Fruit fly (Drosophila melanogaster): ENCODE data around the gene CG11226.

DNA sequence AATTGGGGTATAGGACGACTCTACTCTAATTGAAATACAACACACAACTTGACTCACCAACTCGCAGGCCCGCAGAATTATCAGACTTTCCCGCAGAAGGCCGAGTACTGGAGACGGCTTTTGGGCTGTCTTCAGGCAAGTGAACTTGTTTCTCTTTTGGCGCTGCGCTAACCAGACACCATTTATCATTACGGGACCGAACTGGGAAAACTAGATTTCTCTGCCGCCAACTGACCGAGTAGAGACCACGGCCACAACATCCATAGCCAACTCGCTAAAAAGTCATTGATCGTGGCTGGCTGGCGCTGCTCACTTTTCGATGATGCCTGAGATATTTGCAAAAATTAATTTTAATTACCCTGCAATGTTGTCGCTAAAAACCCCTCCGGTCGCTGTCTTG, 12.1 kb downstream of the CG11226 start:
- TF ChIP-seq CG10669 (GFP tag; optimal IDR thresholded peaks at IDR 0.05) (no peak), Hr39 (GFP tag; optimal IDR thresholded peaks at IDR 0.05) (no peak), Eip75B (GFP tag; optimal IDR thresholded peaks at IDR 0.05) (no peak), Lpt (GFP tag; optimal IDR thresholded peaks at IDR 0.05) (no peak), Blimp-1 (GFP tag; optimal IDR thresholded peaks at IDR 0.05) (no peak), CG8632 (GFP tag; optimal IDR thresholded peaks at IDR 0.05) (no peak), ss (GFP tag; optimal IDR thresholded peaks at IDR 0.05) (no peak)

Measured in whole organism, prepupa.